Worm (Caenorhabditis elegans) whole organism, early embryonic: Measurements from ENCODE around the gene tyra-2.

ENCODE experiments used
- B0310.2 ChIP-seq: sonication (generic microtip); optimal IDR thresholded peaks from 2 replicates; lab custom pipeline; 2016; ENCODE audit warnings: mild to moderate bottlenecking, missing genetic modification characterization, missing compliant biosample characterization
- aly-1 ChIP-seq: sonication (generic microtip); optimal IDR thresholded peaks from 2 replicates; lab custom pipeline; 2016; ENCODE audit warnings: missing genetic modification characterization, missing compliant biosample characterization
- ama-1 ChIP-seq: fragments of 150-350 bp; optimal IDR thresholded peaks from 2 replicates; lab custom pipeline; 2014
- ceh-36 ChIP-seq: sonication (generic microtip); optimal IDR thresholded peaks from 2 replicates; lab custom pipeline; 2016; ENCODE audit warnings: missing genetic modification characterization, inconsistent platforms, missing compliant biosample characterization
- flt-1 ChIP-seq: fragments of 200-800 bp; sonication (Bioruptor generic); IDR thresholded peaks from 2 replicates; pipeline ENCODE4 v1.3.6; 2022; ENCODE audit warnings: missing genetic modification characterization, missing compliant biosample characterization
- hmg-4 ChIP-seq: fragments of 200-800 bp; sonication (Bioruptor generic); optimal IDR thresholded peaks from 2 replicates; lab custom pipeline; 2018; ENCODE audit warnings: mild to moderate bottlenecking, missing genetic modification characterization, missing compliant biosample characterization
- hnd-1 ChIP-seq: sonication (generic microtip); optimal IDR thresholded peaks from 2 replicates; lab custom pipeline; 2016; ENCODE audit warnings: missing genetic modification characterization, missing compliant biosample characterization
- pes-1 ChIP-seq: fragments of 200-800 bp; sonication (Bioruptor generic); IDR thresholded peaks from 2 replicates; pipeline ENCODE4 v1.3.6; 2022; ENCODE audit warnings: missing genetic modification reagents, missing genetic modification characterization, missing compliant biosample characterization

ce11 chrX:6959534-6959933 is 45.8 kb downstream of the tyra-2 start:
- TF ChIP-seq B0310.2 (tag; lab: Kevin White, UChicago) (no peak), flt-1 (GFP tag; lab: Robert Waterston, UW) (no peak), pes-1 (GFP tag; lab: Robert Waterston, UW) (no peak), ama-1 (lab: Kevin White, UChicago) (no peak), hmg-4 (GFP tag; lab: Kevin White, UChicago) (no peak), hnd-1 (tag; lab: Kevin White, UChicago) (no peak), aly-1 (tag; lab: Kevin White, UChicago) (no peak), ceh-36 (tag; lab: Kevin White, UChicago) (no peak)
